Worm (Caenorhabditis elegans): ENCODE measurements around the gene T10F2.2.
A peak's percentile ranks its signal among the peaks of the same experiment; 100 is the strongest.

The T10F2.2 gene

ce11 chrIII:5147445-5147844 lies 17.7 kb downstream of the T10F2.2 start:
- TF ChIP-seq unc-120 (tag; optimal IDR thresholded peaks at IDR 0.05; ENCODE audit: poor library complexity, severe bottlenecking) (no peak), hlh-1 (tag; optimal IDR thresholded peaks at IDR 0.05) (no peak), unc-62 (GFP tag; optimal IDR thresholded peaks at IDR 0.05) (no peak), nhr-28 (tag; optimal IDR thresholded peaks at IDR 0.05) (no peak), mab-5 (tag; optimal IDR thresholded peaks at IDR 0.05) (no peak), snpc-4 (tag; optimal IDR thresholded peaks at IDR 0.05) (no peak), sem-2 (GFP tag; optimal IDR thresholded peaks at IDR 0.05) (no peak), nhr-237 (tag; optimal IDR thresholded peaks at IDR 0.05) (no peak), sptf-1 (tag; optimal IDR thresholded peaks at IDR 0.05) (no peak), ceh-83 (GFP tag; optimal IDR thresholded peaks at IDR 0.05) (no peak), flh-1 (GFP tag; optimal IDR thresholded peaks at IDR 0.05) (no peak), lsy-2 (tag; optimal IDR thresholded peaks at IDR 0.05) (no peak), unc-39 (tag; optimal IDR thresholded peaks at IDR 0.05) (no peak)

ce11 chrIII:5146749-5147148 lies 18.4 kb downstream of the T10F2.2 start:
- TF ChIP-seq drap-1 (GFP tag; optimal IDR thresholded peaks at IDR 0.05) = no peak

ce11 chrIII:5145874-5146273 lies 19.2 kb downstream of the T10F2.2 start:
- TF ChIP-seq nhr-28 (tag; optimal IDR thresholded peaks at IDR 0.05) = no peak
- no peak for TF ChIP-seq mab-5 (tag; optimal IDR thresholded peaks at IDR 0.05)
- TF ChIP-seq lsy-2 (tag; optimal IDR thresholded peaks at IDR 0.05) = no peak

- TF ChIP-seq ceh-83 (GFP tag; optimal IDR thresholded peaks at IDR 0.05) (no peak), nhr-12 (tag; optimal IDR thresholded peaks at IDR 0.05) (no peak), mep-1 (tag; optimal IDR thresholded peaks at IDR 0.05) (no peak), sem-2 (GFP tag; optimal IDR thresholded peaks at IDR 0.05) (no peak), ztf-11 (tag; optimal IDR thresholded peaks at IDR 0.05) (no peak), hlh-1 (tag; optimal IDR thresholded peaks at IDR 0.05) (no peak), lsy-2 (tag; optimal IDR thresholded peaks at IDR 0.05) (no peak), lin-32 (GFP tag; optimal IDR thresholded peaks at IDR 0.05) (no peak), pha-4 (tag; optimal IDR thresholded peaks at IDR 0.05) (no peak)
Observed at ce11 chrIII:5144169-5144568, 20.9 kb downstream of the T10F2.2 start.

- TF ChIP-seq lin-13 (tag; optimal IDR thresholded peaks at IDR 0.05) = no peak
- peak; percentile 49 for TF ChIP-seq ces-1 (GFP tag; optimal IDR thresholded peaks at IDR 0.05)
- TF ChIP-seq nhr-2 (tag; optimal IDR thresholded peaks at IDR 0.05) = peak; percentile 52
- no peak for TF ChIP-seq flh-1 (GFP tag; optimal IDR thresholded peaks at IDR 0.05)
- no peak for TF ChIP-seq mls-2 (tag; optimal IDR thresholded peaks at IDR 0.05)
- no peak for TF ChIP-seq snpc-4 (tag; optimal IDR thresholded peaks at IDR 0.05)
- TF ChIP-seq ceh-43 (GFP tag; optimal IDR thresholded peaks at IDR 0.05) = no peak
- TF ChIP-seq ceh-83 (GFP tag; optimal IDR thresholded peaks at IDR 0.05) = no peak
Observed at ce11 chrIII:5143520-5143919, 21.6 kb downstream of the T10F2.2 start.

- TF ChIP-seq elt-3 (tag; optimal IDR thresholded peaks at IDR 0.05) (no peak), mls-2 (tag; optimal IDR thresholded peaks at IDR 0.05) (no peak), lin-32 (GFP tag; optimal IDR thresholded peaks at IDR 0.05) (no peak), sem-2 (GFP tag; optimal IDR thresholded peaks at IDR 0.05) (no peak), snpc-4 (tag; optimal IDR thresholded peaks at IDR 0.05) (no peak)
Observed at ce11 chrIII:5141935-5142334, 23.2 kb downstream of the T10F2.2 start.

ce11 chrIII:5140559-5140958 lies 24.6 kb downstream of the T10F2.2 start:
- TF ChIP-seq hlh-1 (tag; optimal IDR thresholded peaks at IDR 0.05) (peak; percentile 66), mab-5 (tag; optimal IDR thresholded peaks at IDR 0.05) (no peak), unc-62 (GFP tag; optimal IDR thresholded peaks at IDR 0.05) (peak; percentile 49)

- TF ChIP-seq unc-120 (tag; optimal IDR thresholded peaks at IDR 0.05; ENCODE audit: poor library complexity, severe bottlenecking) (peak; percentile 20), tbx-8 (GFP tag; optimal IDR thresholded peaks at IDR 0.05) (no peak), hlh-1 (tag; optimal IDR thresholded peaks at IDR 0.05) (peak; percentile 66), mls-2 (tag; optimal IDR thresholded peaks at IDR 0.05) (no peak), ham-2 (GFP tag; optimal IDR thresholded peaks at IDR 0.05) (no peak), sem-2 (GFP tag; optimal IDR thresholded peaks at IDR 0.05) (no peak), unc-62 (GFP tag; optimal IDR thresholded peaks at IDR 0.05) (peak; percentile 80), blmp-1 (tag; optimal IDR thresholded peaks at IDR 0.05) (no peak)
Observed at ce11 chrIII:5139768-5140167, 25.3 kb downstream of the T10F2.2 start.

All from whole organism, mixed stage, embryonic.